Worm (Caenorhabditis elegans) whole organism, L2 larva: ENCODE results near the gene syf-2.

ENCODE experiments used
- C34F6.9 ChIP-seq: fragments of 150-350 bp; optimal IDR thresholded peaks from 2 replicates; lab custom pipeline; 2014; ENCODE audit warnings: missing biosample characterization, missing genetic modification characterization
- F13H6.1 ChIP-seq: sonication (generic microtip); optimal IDR thresholded peaks from 2 replicates; lab custom pipeline; 2016; ENCODE audit warnings: missing genetic modification characterization, missing compliant biosample characterization
- R02D3.7 ChIP-seq: fragments of 150-350 bp; optimal IDR thresholded peaks from 2 replicates; lab custom pipeline; 2014; ENCODE audit warnings: missing biosample characterization, missing genetic modification characterization
- ZK546.5 ChIP-seq: sonication (generic microtip); optimal IDR thresholded peaks from 2 replicates; lab custom pipeline; 2017; ENCODE audit warnings: missing biosample characterization, missing genetic modification characterization
- alr-1 ChIP-seq: fragments of 150-350 bp; optimal IDR thresholded peaks from 2 replicates; lab custom pipeline; 2014; ENCODE audit warnings: missing biosample characterization, missing genetic modification characterization
- aly-2 ChIP-seq: fragments of 150-350 bp; optimal IDR thresholded peaks from 2 replicates; lab custom pipeline; 2014; ENCODE audit warnings: missing biosample characterization, missing genetic modification characterization
- ama-1 ChIP-seq: fragments of 150-350 bp; optimal IDR thresholded peaks from 2 replicates; lab custom pipeline; 2018; ENCODE audit warnings: inconsistent platforms
- ceh-82 ChIP-seq: fragments of 150-350 bp; optimal IDR thresholded peaks from 2 replicates; lab custom pipeline; 2014; ENCODE audit warnings: missing biosample characterization, missing genetic modification characterization
- crh-2 ChIP-seq: sonication (generic microtip); optimal IDR thresholded peaks from 2 replicates; lab custom pipeline; 2017; ENCODE audit warnings: missing biosample characterization, missing genetic modification characterization
- dmd-4 ChIP-seq: sonication (generic microtip); optimal IDR thresholded peaks from 2 replicates; lab custom pipeline; 2017; ENCODE audit warnings: missing biosample characterization, missing genetic modification characterization
- egl-27 ChIP-seq: sonication (generic microtip); optimal IDR thresholded peaks from 3 replicates; lab custom pipeline; 2017; ENCODE audit warnings: missing biosample characterization, missing genetic modification reagents, missing genetic modification characterization
- elt-3 ChIP-seq: sonication (generic microtip); optimal IDR thresholded peaks from 2 replicates; lab custom pipeline; 2017; ENCODE audit warnings: missing biosample characterization, missing genetic modification characterization
- fos-1 ChIP-seq: fragments of 150-350 bp; optimal IDR thresholded peaks from 2 replicates; lab custom pipeline; 2014; ENCODE audit warnings: missing biosample characterization, missing genetic modification characterization
- gmeb-1 ChIP-seq: fragments of 150-350 bp; optimal IDR thresholded peaks from 2 replicates; lab custom pipeline; 2014; ENCODE audit warnings: missing biosample characterization, missing genetic modification characterization
- lin-11 ChIP-seq: fragments of 150-350 bp; sonication (generic microtip); optimal IDR thresholded peaks from 2 replicates; lab custom pipeline; 2014; ENCODE audit warnings: missing biosample characterization, missing genetic modification characterization, inconsistent platforms, mixed read lengths
- lin-13 ChIP-seq: fragments of 150-350 bp; optimal IDR thresholded peaks from 2 replicates; lab custom pipeline; 2014; ENCODE audit warnings: missing biosample characterization, missing genetic modification reagents, missing genetic modification characterization
- lin-39 ChIP-seq: fragments of 150-350 bp; optimal IDR thresholded peaks from 2 replicates; lab custom pipeline; 2014; ENCODE audit warnings: missing biosample characterization, missing genetic modification reagents, missing genetic modification characterization
- lsy-2 ChIP-seq, 2 experiments: fragments of 150-350 bp in 1 of 2; sonication (generic microtip) in 1 of 2; optimal IDR thresholded peaks; 2 replicates each; lab custom pipeline; 2014 to 2017; ENCODE audit warnings: missing biosample characterization in 2 of 2, missing genetic modification characterization in 2 of 2
- mab-5 ChIP-seq: fragments of 150-350 bp; optimal IDR thresholded peaks from 2 replicates; lab custom pipeline; 2014; ENCODE audit warnings: missing biosample characterization, missing genetic modification characterization
- mbf-1 ChIP-seq: sonication (generic microtip); optimal IDR thresholded peaks from 2 replicates; lab custom pipeline; 2017; ENCODE audit warnings: missing biosample characterization, missing genetic modification characterization
- mdl-1 ChIP-seq, 2 experiments: fragments of 150-350 bp in 1 of 2; sonication (generic microtip) in 1 of 2; optimal IDR thresholded peaks; 2 replicates each; lab custom pipeline; 2017; ENCODE audit warnings: missing biosample characterization in 2 of 2, missing genetic modification characterization in 2 of 2
- nhr-10 ChIP-seq: sonication (generic microtip); optimal IDR thresholded peaks from 2 replicates; lab custom pipeline; 2017; ENCODE audit warnings: missing biosample characterization, missing genetic modification characterization
- nhr-12 ChIP-seq: fragments of 150-350 bp; optimal IDR thresholded peaks from 2 replicates; lab custom pipeline; 2014; ENCODE audit warnings: missing biosample characterization, missing genetic modification characterization
- nhr-129 ChIP-seq: fragments of 150-350 bp; optimal IDR thresholded peaks from 2 replicates; lab custom pipeline; 2014; ENCODE audit warnings: missing biosample characterization, missing genetic modification characterization
- nhr-23 ChIP-seq: fragments of 150-350 bp; optimal IDR thresholded peaks from 2 replicates; lab custom pipeline; 2014; ENCODE audit warnings: missing biosample characterization, missing genetic modification reagents, missing genetic modification characterization
- nhr-237 ChIP-seq: fragments of 150-350 bp; optimal IDR thresholded peaks from 2 replicates; lab custom pipeline; 2014; ENCODE audit warnings: missing biosample characterization, missing genetic modification characterization
- nhr-25 ChIP-seq: fragments of 150-350 bp; sonication (generic microtip); optimal IDR thresholded peaks from 3 replicates; lab custom pipeline; 2014; ENCODE audit warnings: missing biosample characterization, missing genetic modification characterization
- nhr-6 ChIP-seq: fragments of 150-350 bp; optimal IDR thresholded peaks from 2 replicates; lab custom pipeline; 2014; ENCODE audit warnings: missing biosample characterization, missing genetic modification characterization
- peb-1 ChIP-seq: fragments of 150-350 bp; optimal IDR thresholded peaks from 2 replicates; lab custom pipeline; 2014; ENCODE audit warnings: missing biosample characterization, missing genetic modification characterization
- sem-4 ChIP-seq: fragments of 150-350 bp; optimal IDR thresholded peaks from 2 replicates; lab custom pipeline; 2014; ENCODE audit warnings: missing biosample characterization, missing genetic modification reagents, missing genetic modification characterization
- skn-1 ChIP-seq: sonication (generic microtip); optimal IDR thresholded peaks from 2 replicates; lab custom pipeline; 2017; ENCODE audit warnings: missing biosample characterization, missing genetic modification characterization
- sma-9 ChIP-seq, 2 experiments: fragments of 150-350 bp in 1 of 2; sonication (generic microtip) in 1 of 2; optimal IDR thresholded peaks; 2 replicates each; lab custom pipeline; 2014 to 2016; ENCODE audit warnings: missing genetic modification characterization in 2 of 2, mild to moderate bottlenecking in 1 of 2, missing biosample characterization in 1 of 2, missing compliant biosample characterization in 1 of 2, missing genetic modification reagents in 1 of 2, moderate library complexity in 1 of 2
- snpc-4 ChIP-seq: fragments of 150-350 bp; optimal IDR thresholded peaks from 2 replicates; lab custom pipeline; 2014; ENCODE audit warnings: missing biosample characterization, missing genetic modification characterization
- unc-55 ChIP-seq: fragments of 150-350 bp; sonication (generic microtip); optimal IDR thresholded peaks from 3 replicates; lab custom pipeline; 2014; ENCODE audit warnings: missing biosample characterization, missing genetic modification reagents, missing genetic modification characterization
- unc-62 ChIP-seq: fragments of 150-350 bp; optimal IDR thresholded peaks from 2 replicates; lab custom pipeline; 2014; ENCODE audit warnings: missing biosample characterization, missing genetic modification reagents, missing genetic modification characterization
- zag-1 ChIP-seq: fragments of 150-350 bp; optimal IDR thresholded peaks from 2 replicates; lab custom pipeline; 2014; ENCODE audit warnings: missing biosample characterization, missing genetic modification characterization
- ztf-1 ChIP-seq: fragments of 200-800 bp; sonication (Bioruptor generic); conservative IDR thresholded peaks from 2 replicates; pipeline ENCODE4 v1.3.6; 2022; ENCODE audit warnings: missing genetic modification characterization, missing compliant biosample characterization
- ztf-4 ChIP-seq: fragments of 150-350 bp; optimal IDR thresholded peaks from 2 replicates; lab custom pipeline; 2014; ENCODE audit warnings: missing biosample characterization, missing genetic modification characterization

Gene syf-2

ce11 chrIII:7178497-7178896, 16.6 kb upstream of the syf-2 start:
- TF ChIP-seq egl-27 (no peak), zag-1 (no peak), sem-4 (tag; lab: Kevin White, UChicago) (no peak), nhr-10 (tag; lab: Kevin White, UChicago) (no peak), alr-1 (tag; lab: Kevin White, UChicago) (no peak)

- TF ChIP-seq nhr-23 (tag; lab: Kevin White, UChicago) (no peak), aly-2 (tag; lab: Kevin White, UChicago) (no peak), lin-39 (tag; lab: Kevin White, UChicago) (no peak), crh-2 (tag; lab: Kevin White, UChicago) (no peak), ceh-82 (no peak), ztf-1 (GFP tag; lab: Robert Waterston, UW) (no peak), gmeb-1 (tag; lab: Kevin White, UChicago) (no peak), fos-1 (tag; lab: Kevin White, UChicago) (no peak), nhr-237 (no peak), nhr-12 (tag; lab: Kevin White, UChicago) (no peak), lsy-2 (tag; optimal IDR thresholded peaks at IDR 0.05; lab: Kevin White, UChicago) (no peak), ZK546.5 (no peak), lin-11 (tag; lab: Kevin White, UChicago) (no peak), peb-1 (no peak), snpc-4 (tag; lab: Kevin White, UChicago) (no peak), dmd-4 (tag; lab: Kevin White, UChicago) (no peak), ztf-4 (tag; lab: Kevin White, UChicago) (no peak), unc-62 (no peak), elt-3 (tag; lab: Kevin White, UChicago) (no peak), ama-1 (lab: Kevin White, UChicago) (no peak)
Measured at ce11 chrIII:7170090-7170489, 8.2 kb upstream of the syf-2 start.

- no peak for TF ChIP-seq ZK546.5
- no peak for TF ChIP-seq skn-1 (tag; lab: Kevin White, UChicago)
- TF ChIP-seq ceh-82 = no peak
- no peak for TF ChIP-seq elt-3 (tag; lab: Kevin White, UChicago)
- TF ChIP-seq egl-27 = no peak
- no peak for TF ChIP-seq ama-1 (lab: Kevin White, UChicago)
- TF ChIP-seq R02D3.7 (tag; lab: Kevin White, UChicago) = no peak
- no peak for TF ChIP-seq mab-5 (tag; lab: Kevin White, UChicago)
Measured at ce11 chrIII:7167568-7167937, 5.6 kb upstream of the syf-2 start, which contains the start of gene acs-4. Gene acs-4, plus strand, starts transcription at chrIII:7167838.

ce11 chrIII:7166664-7167567, 5.0 kb upstream of the syf-2 start:
- TF ChIP-seq sem-4 (tag; lab: Kevin White, UChicago) (no peak), C34F6.9 (tag; lab: Kevin White, UChicago) (peak; percentile 77), fos-1 (tag; lab: Kevin White, UChicago) (peak; percentile 58), ztf-1 (GFP tag; lab: Robert Waterston, UW) (no peak), egl-27 (peak; percentile 74), mdl-1 (tag; optimal IDR thresholded peaks at IDR 0.05; lab: Kevin White, UChicago) (peak; percentile 23 to 29), sma-9 (GFP tag; optimal IDR thresholded peaks at IDR 0.05; lab: Kevin White, UChicago) (peak; percentile 13), sma-9 (tag; optimal IDR thresholded peaks at IDR 0.05; lab: Kevin White, UChicago) (no peak), nhr-6 (tag; lab: Kevin White, UChicago) (no peak), alr-1 (tag; lab: Kevin White, UChicago) (no peak), unc-55 (GFP tag; lab: Kevin White, UChicago) (peak; percentile 82), zag-1 (peak; percentile 62), lsy-2 (tag; optimal IDR thresholded peaks at IDR 0.05; lab: Kevin White, UChicago) (peak in 1 of 2 experiments; percentile 69), lin-11 (tag; lab: Kevin White, UChicago) (peak; percentile 63), crh-2 (tag; lab: Kevin White, UChicago) (peak; percentile 71), F13H6.1 (peak; percentile 44), nhr-129 (tag; lab: Kevin White, UChicago) (peak; percentile 76), nhr-10 (tag; lab: Kevin White, UChicago) (no peak), lin-13 (GFP tag; lab: Kevin White, UChicago) (peak; percentile 5), mab-5 (tag; lab: Kevin White, UChicago) (peak; percentile 16), mbf-1 (tag; lab: Kevin White, UChicago) (no peak), nhr-25 (tag; lab: Kevin White, UChicago) (peak; percentile 5), ztf-4 (tag; lab: Kevin White, UChicago) (peak; percentile 32)
